Fruit fly (Drosophila melanogaster) whole organism, embryonic: ENCODE measurements around the gene CG10747.

Experiments
- Blimp-1 ChIP-seq: fragments of 200-800 bp; sonication (Bioruptor generic); optimal IDR thresholded peaks from 3 replicates; lab custom pipeline; 2018; ENCODE audit warnings: missing biosample characterization, missing genetic modification characterization, mild to moderate bottlenecking, moderate library complexity, missing genetic modification reagents
- CG1024 ChIP-seq: fragments of 200-800 bp; sonication (Bioruptor generic); IDR thresholded peaks from 2 replicates; pipeline ENCODE4 v1.3.6; 2022; ENCODE audit warnings: missing biosample characterization, missing genetic modification characterization
- CG12744 ChIP-seq: fragments of 200-800 bp; sonication (Bioruptor generic); optimal IDR thresholded peaks from 2 replicates; lab custom pipeline; 2016; ENCODE audit warnings: missing biosample characterization, missing genetic modification characterization
- CG14441 ChIP-seq: fragments of 200-800 bp; sonication (Bioruptor generic); IDR thresholded peaks from 2 replicates; pipeline ENCODE4 v1.3.6; 2022; ENCODE audit warnings: missing biosample characterization, missing genetic modification characterization
- CG1603 ChIP-seq: fragments of 200-800 bp; sonication (Bioruptor generic); optimal IDR thresholded peaks from 2 replicates; lab custom pipeline; 2019; ENCODE audit warnings: missing biosample characterization, mild to moderate bottlenecking, missing genetic modification characterization, moderate library complexity
- CG17385 ChIP-seq: fragments of 200-800 bp; sonication (Bioruptor generic); optimal IDR thresholded peaks from 3 replicates; lab custom pipeline; 2018; ENCODE audit warnings: missing biosample characterization, mild to moderate bottlenecking, missing genetic modification characterization
- CG17568 ChIP-seq: fragments of 200-800 bp; sonication (Bioruptor generic); optimal IDR thresholded peaks from 2 replicates; lab custom pipeline; 2018; ENCODE audit warnings: missing biosample characterization, mild to moderate bottlenecking, missing genetic modification characterization, moderate library complexity
- CG1792 ChIP-seq: fragments of 200-800 bp; sonication (Bioruptor generic); optimal IDR thresholded peaks from 2 replicates; lab custom pipeline; 2016; ENCODE audit warnings: missing biosample characterization, missing genetic modification characterization
- CG18599 ChIP-seq: fragments of 200-800 bp; sonication (Bioruptor generic); optimal IDR thresholded peaks from 3 replicates; lab custom pipeline; 2017; ENCODE audit warnings: missing biosample characterization, missing genetic modification characterization, mild to moderate bottlenecking, moderate library complexity, missing genetic modification reagents
- CG2202 ChIP-seq: fragments of 200-800 bp; sonication (Bioruptor generic); optimal IDR thresholded peaks from 2 replicates; lab custom pipeline; 2018; ENCODE audit warnings: missing biosample characterization, mild to moderate bottlenecking, missing genetic modification characterization
- CG2875 ChIP-seq: fragments of 200-800 bp; sonication (Bioruptor generic); optimal IDR thresholded peaks from 2 replicates; lab custom pipeline; 2017; ENCODE audit warnings: missing biosample characterization, mild to moderate bottlenecking, missing genetic modification characterization, missing genetic modification reagents
- CG31441 ChIP-seq: fragments of 200-800 bp; sonication (Bioruptor generic); IDR thresholded peaks from 2 replicates; pipeline ENCODE4 v1.3.6; 2022; ENCODE audit warnings: missing biosample characterization, missing genetic modification characterization
- CG33557 ChIP-seq: fragments of 200-800 bp; sonication (Bioruptor generic); optimal IDR thresholded peaks from 2 replicates; lab custom pipeline; 2019; ENCODE audit warnings: missing biosample characterization, mild to moderate bottlenecking, missing genetic modification characterization, moderate library complexity
- CG34224 ChIP-seq: fragments of 200-800 bp; sonication (Bioruptor generic); IDR thresholded peaks from 3 replicates; pipeline ENCODE4 v1.3.6; 2022; ENCODE audit warnings: missing biosample characterization, missing genetic modification characterization; ENCODE audit not compliant: partially characterized antibody
- CG42726 ChIP-seq: fragments of 200-800 bp; sonication (Bioruptor generic); IDR thresholded peaks from 2 replicates; pipeline ENCODE4 v1.3.6; 2022; ENCODE audit warnings: missing biosample characterization, missing genetic modification characterization; ENCODE audit not compliant: partially characterized antibody
- CG7357 ChIP-seq: fragments of 200-800 bp; sonication (Bioruptor generic); IDR thresholded peaks from 3 replicates; pipeline ENCODE4 v1.3.6; 2022; ENCODE audit warnings: missing biosample characterization, missing genetic modification characterization
- CG7372 ChIP-seq: fragments of 200-800 bp; sonication (Bioruptor generic); IDR thresholded peaks from 2 replicates; pipeline ENCODE4 v1.3.6; 2022; ENCODE audit warnings: missing biosample characterization, missing genetic modification characterization
- CG9797 ChIP-seq: fragments of 200-800 bp; sonication (Bioruptor generic); optimal IDR thresholded peaks from 3 replicates; lab custom pipeline; 2018; ENCODE audit warnings: missing biosample characterization, mild to moderate bottlenecking, missing genetic modification characterization
- Deaf1 ChIP-seq: fragments of 200-800 bp; optimal IDR thresholded peaks from 3 replicates; lab custom pipeline; 2019; ENCODE audit warnings: missing biosample characterization, mild to moderate bottlenecking, missing genetic modification characterization, moderate library complexity
- Gsc ChIP-seq: fragments of 200-800 bp; sonication (Bioruptor generic); IDR thresholded peaks from 2 replicates; pipeline ENCODE4 v1.3.6; 2022; ENCODE audit warnings: missing biosample characterization, missing genetic modification characterization
- Hr39 ChIP-seq: fragments of >200 bp; optimal IDR thresholded peaks from 2 replicates; lab custom pipeline; 2017
- Lpt ChIP-seq: fragments of >200 bp; optimal IDR thresholded peaks from 2 replicates; lab custom pipeline; 2018; ENCODE audit warnings: missing biosample characterization, missing genetic modification characterization
- MBD-R2 ChIP-seq: fragments of 200-800 bp; sonication (Bioruptor generic); IDR thresholded peaks from 2 replicates; pipeline ENCODE4 v1.3.6; 2022; ENCODE audit warnings: missing biosample characterization, missing genetic modification characterization
- Nf-YC ChIP-seq: fragments of 200-800 bp; optimal IDR thresholded peaks from 3 replicates; lab custom pipeline; 2019; ENCODE audit warnings: missing biosample characterization, mild to moderate bottlenecking, missing genetic modification characterization, moderate library complexity
- Optix ChIP-seq: fragments of 200-800 bp; sonication (Bioruptor generic); IDR thresholded peaks from 3 replicates; pipeline ENCODE4 v1.3.6; 2022; ENCODE audit warnings: missing biosample characterization, missing genetic modification characterization
- Ravus ChIP-seq: fragments of 200-800 bp; sonication (Bioruptor generic); IDR thresholded peaks from 2 replicates; pipeline ENCODE4 v1.3.6; 2022; ENCODE audit warnings: missing biosample characterization, missing genetic modification characterization
- YL-1 ChIP-seq: fragments of 200-800 bp; sonication (Bioruptor generic); optimal IDR thresholded peaks from 3 replicates; lab custom pipeline; 2017; ENCODE audit warnings: missing biosample characterization, mild to moderate bottlenecking, missing genetic modification characterization
- ap ChIP-seq: fragments of 200-800 bp; sonication (Bioruptor generic); IDR thresholded peaks from 2 replicates; pipeline ENCODE4 v1.3.6; 2022; ENCODE audit warnings: missing biosample characterization, missing genetic modification characterization
- cas ChIP-seq: fragments of 200-800 bp; sonication (Bioruptor generic); IDR thresholded peaks from 2 replicates; pipeline ENCODE4 v1.3.6; 2022; ENCODE audit warnings: missing biosample characterization, missing genetic modification characterization
- cg ChIP-seq: fragments of 200-800 bp; sonication (Bioruptor generic); optimal IDR thresholded peaks from 3 replicates; lab custom pipeline; 2019; ENCODE audit warnings: missing biosample characterization, mild to moderate bottlenecking, missing genetic modification characterization, moderate library complexity
- crol ChIP-seq: fragments of 200-800 bp; sonication (Bioruptor generic); IDR thresholded peaks from 2 replicates; pipeline ENCODE4 v1.3.6; 2022; ENCODE audit warnings: missing biosample characterization, missing genetic modification characterization
- eve ChIP-seq, 2 experiments: fragments of >200 bp; optimal IDR thresholded peaks; 2 replicates each; lab custom pipeline; 2017; ENCODE audit warnings: missing biosample characterization in 2 of 2, missing genetic modification characterization in 2 of 2
- exex ChIP-seq: fragments of 200-800 bp; sonication (Bioruptor generic); optimal IDR thresholded peaks from 4 replicates; lab custom pipeline; 2018; ENCODE audit warnings: missing biosample characterization, mild to moderate bottlenecking, missing genetic modification characterization, moderate library complexity
- ftz-f1 ChIP-seq: fragments of 200-800 bp; sonication (Bioruptor generic); optimal IDR thresholded peaks from 2 replicates; lab custom pipeline; 2016; ENCODE audit warnings: missing biosample characterization, missing genetic modification characterization
- gcm2 ChIP-seq: fragments of 200-800 bp; sonication (Bioruptor generic); optimal IDR thresholded peaks from 2 replicates; lab custom pipeline; 2016; ENCODE audit warnings: missing biosample characterization, missing genetic modification characterization
- jing ChIP-seq: fragments of 200-800 bp; sonication (Bioruptor generic); optimal IDR thresholded peaks from 2 replicates; lab custom pipeline; 2018; ENCODE audit warnings: missing biosample characterization, mild to moderate bottlenecking, missing genetic modification characterization
- lola ChIP-seq, 3 experiments: fragments of >200 bp in 2 of 3; fragments of 200-800 bp in 1 of 3; sonication (Bioruptor generic) in 1 of 3; optimal IDR thresholded peaks; 2 replicates each; lab custom pipeline; 2017 to 2019; ENCODE audit warnings: missing biosample characterization in 3 of 3, missing genetic modification characterization in 3 of 3, mild to moderate bottlenecking in 1 of 3, moderate library complexity in 1 of 3
- maf-S ChIP-seq: fragments of 200-800 bp; sonication (Bioruptor generic); optimal IDR thresholded peaks from 2 replicates; lab custom pipeline; 2016; ENCODE audit warnings: missing biosample characterization, missing genetic modification characterization
- mirr ChIP-seq: fragments of 200-800 bp; sonication (Bioruptor generic); optimal IDR thresholded peaks from 3 replicates; lab custom pipeline; 2018; ENCODE audit warnings: missing biosample characterization, mild to moderate bottlenecking, missing genetic modification characterization
- nmo ChIP-seq: fragments of 200-800 bp; sonication (Bioruptor generic); optimal IDR thresholded peaks from 2 replicates; lab custom pipeline; 2018; ENCODE audit warnings: missing biosample characterization, mild to moderate bottlenecking, missing genetic modification characterization, moderate library complexity
- org-1 ChIP-seq: fragments of 200-800 bp; sonication (Bioruptor generic); optimal IDR thresholded peaks from 2 replicates; lab custom pipeline; 2017; ENCODE audit warnings: missing biosample characterization, missing genetic modification characterization
- pb ChIP-seq: fragments of 200-800 bp; sonication (Bioruptor generic); optimal IDR thresholded peaks from 3 replicates; lab custom pipeline; 2016; ENCODE audit warnings: missing biosample characterization, missing genetic modification characterization
- ranshi ChIP-seq: fragments of 200-800 bp; sonication (Bioruptor generic); IDR thresholded peaks from 2 replicates; pipeline ENCODE4 v1.3.6; 2022; ENCODE audit warnings: missing biosample characterization, missing genetic modification characterization
- schlank ChIP-seq: fragments of 200-800 bp; sonication (Bioruptor generic); optimal IDR thresholded peaks from 2 replicates; lab custom pipeline; 2018; ENCODE audit warnings: missing biosample characterization, mild to moderate bottlenecking, missing genetic modification characterization
- sim ChIP-seq: fragments of 200-800 bp; sonication (Bioruptor generic); IDR thresholded peaks from 2 replicates; pipeline ENCODE4 v1.3.6; 2022; ENCODE audit warnings: missing biosample characterization, missing genetic modification characterization
- so ChIP-seq: fragments of 200-800 bp; sonication (Bioruptor generic); IDR thresholded peaks from 3 replicates; pipeline ENCODE4 v1.3.6; 2022; ENCODE audit warnings: missing biosample characterization, missing genetic modification characterization
- tio ChIP-seq: fragments of 200-800 bp; sonication (Bioruptor generic); optimal IDR thresholded peaks from 2 replicates; lab custom pipeline; 2017; ENCODE audit warnings: missing biosample characterization, missing genetic modification characterization, inconsistent platforms
- trem ChIP-seq: fragments of 200-800 bp; optimal IDR thresholded peaks from 3 replicates; lab custom pipeline; 2019; ENCODE audit warnings: missing biosample characterization, mild to moderate bottlenecking, missing genetic modification characterization, moderate library complexity
- tup ChIP-seq: fragments of 200-800 bp; sonication (Bioruptor generic); optimal IDR thresholded peaks from 2 replicates; lab custom pipeline; 2016; ENCODE audit warnings: missing biosample characterization, mild to moderate bottlenecking, missing genetic modification characterization, moderate library complexity

CG10747 gene

dm6 chr2L:20082965-20083855 is 7.9 kb downstream of the CG10747 start (continued):
- TF ChIP-seq tio (GFP tag; lab: Kevin White, UChicago) (peak; percentile 4), pb (GFP tag; lab: Kevin White, UChicago) (no peak), Blimp-1 (GFP tag; lab: Kevin White, UChicago) (peak; percentile 13), CG7357 (GFP tag; lab: Robert Waterston, UW) (no peak), ftz-f1 (GFP tag; lab: Kevin White, UChicago) (peak; percentile 70), Deaf1 (tag; lab: Kevin White, UChicago) (peak; percentile 7), gcm2 (GFP tag; lab: Kevin White, UChicago) (no peak), CG31441 (GFP tag; lab: Robert Waterston, UW) (no peak), cas (GFP tag; lab: Robert Waterston, UW) (no peak), maf-S (no peak), org-1 (GFP tag; lab: Kevin White, UChicago) (no peak), sim (GFP tag; lab: Robert Waterston, UW) (no peak), Ravus (GFP tag; lab: Robert Waterston, UW) (no peak), CG1792 (GFP tag; lab: Kevin White, UChicago) (no peak), MBD-R2 (no peak), ap (GFP tag; lab: Robert Waterston, UW) (no peak), lola (GFP tag; optimal IDR thresholded peaks at IDR 0.05; lab: Kevin White, UChicago) (no peak), Gsc (GFP tag; lab: Robert Waterston, UW) (no peak), Lpt (no peak), ranshi (GFP tag; lab: Robert Waterston, UW) (0 out of 2 replicates have a peak, but pooled peaks have one; percentile 8), CG1603 (tag; lab: Kevin White, UChicago) (peak; percentile 23), so (GFP tag; lab: Robert Waterston, UW) (no peak), tup (GFP tag; lab: Kevin White, UChicago) (no peak), CG7372 (GFP tag; lab: Robert Waterston, UW) (no peak), CG42726 (GFP tag; lab: Robert Waterston, UW) (no peak), nmo (GFP tag; lab: Kevin White, UChicago) (no peak), CG34224 (GFP tag; lab: Robert Waterston, UW) (0 out of 3 replicates have a peak, but pooled peaks have one; percentile 26), CG17385 (GFP tag; lab: Kevin White, UChicago) (peak; percentile 41), exex (tag; lab: Kevin White, UChicago) (peak; percentile 77), mirr (peak; percentile 48), CG14441 (GFP tag; lab: Robert Waterston, UW) (0 out of 2 replicates have a peak, but pooled peaks have one; percentile 8), CG12744 (GFP tag; lab: Kevin White, UChicago) (no peak), eve (GFP tag; optimal IDR thresholded peaks at IDR 0.05; lab: Kevin White, UChicago) (peak in 1 of 2 experiments; percentile 78), Hr39 (lab: Kevin White, UChicago) (no peak), CG9797 (GFP tag; lab: Kevin White, UChicago) (no peak), cg (GFP tag; lab: Kevin White, UChicago) (no peak), CG1024 (no peak), Optix (no peak), YL-1 (GFP tag; lab: Kevin White, UChicago) (no peak), CG18599 (no peak), crol (GFP tag; lab: Robert Waterston, UW) (peak; percentile 58), CG33557 (GFP tag; lab: Kevin White, UChicago) (no peak), trem (tag; lab: Kevin White, UChicago) (no peak), CG2875 (no peak), CG17568 (peak; percentile 18), Nf-YC (no peak), schlank (no peak), jing (GFP tag; lab: Kevin White, UChicago) (no peak), CG2202 (tag; lab: Kevin White, UChicago) (no peak)
